Fruit fly (Drosophila melanogaster) whole organism, embryonic: ENCODE measurements around the gene numb.

Experiments used
- Aef1 ChIP-seq: fragments of 200-800 bp; sonication (Bioruptor generic); IDR thresholded peaks from 3 replicates; pipeline ENCODE4 v1.3.6; 2022; ENCODE audit warnings: missing biosample characterization, missing genetic modification characterization
- Blimp-1 ChIP-seq: fragments of 200-800 bp; sonication (Bioruptor generic); optimal IDR thresholded peaks from 3 replicates; lab custom pipeline; 2018; ENCODE audit warnings: missing biosample characterization, missing genetic modification characterization, mild to moderate bottlenecking, moderate library complexity, missing genetic modification reagents
- CG11093 ChIP-seq: fragments of 200-800 bp; sonication (Bioruptor generic); IDR thresholded peaks from 3 replicates; pipeline ENCODE4 v1.3.6; 2022; ENCODE audit warnings: missing biosample characterization, missing genetic modification characterization
- CG11456 ChIP-seq: fragments of 200-800 bp; sonication (Bioruptor generic); IDR thresholded peaks from 3 replicates; pipeline ENCODE4 v1.3.6; 2022; ENCODE audit warnings: missing biosample characterization, missing genetic modification characterization
- CG12071 ChIP-seq: fragments of 200-800 bp; sonication (Bioruptor generic); optimal IDR thresholded peaks from 3 replicates; lab custom pipeline; 2018; ENCODE audit warnings: missing biosample characterization, mild to moderate bottlenecking, missing genetic modification characterization
- CG12299 ChIP-seq: fragments of 200-800 bp; sonication (Bioruptor generic); optimal IDR thresholded peaks from 2 replicates; lab custom pipeline; 2018; ENCODE audit warnings: missing biosample characterization, mild to moderate bottlenecking, missing genetic modification characterization
- CG13123 ChIP-seq: fragments of 200-800 bp; sonication (Bioruptor generic); optimal IDR thresholded peaks from 2 replicates; lab custom pipeline; 2016; ENCODE audit warnings: missing biosample characterization, missing genetic modification characterization
- CG13287 ChIP-seq: fragments of 200-800 bp; sonication (Bioruptor generic); IDR thresholded peaks from 2 replicates; pipeline ENCODE4 v1.3.6; 2022; ENCODE audit warnings: missing biosample characterization, missing genetic modification characterization; ENCODE audit not compliant: partially characterized antibody
- CG15479 ChIP-seq: fragments of 200-800 bp; sonication (Bioruptor generic); optimal IDR thresholded peaks from 3 replicates; lab custom pipeline; 2019; ENCODE audit warnings: missing biosample characterization, mild to moderate bottlenecking, missing genetic modification characterization, moderate library complexity
- CG17361 ChIP-seq: fragments of 200-800 bp; sonication (Bioruptor generic); IDR thresholded peaks from 3 replicates; pipeline ENCODE4 v1.3.6; 2022; ENCODE audit warnings: missing biosample characterization, missing genetic modification characterization
- CG17612 ChIP-seq: fragments of 200-800 bp; sonication (Bioruptor generic); IDR thresholded peaks from 2 replicates; pipeline ENCODE4 v1.3.6; 2022; ENCODE audit warnings: missing biosample characterization, missing genetic modification characterization
- CG2202 ChIP-seq: fragments of 200-800 bp; sonication (Bioruptor generic); optimal IDR thresholded peaks from 2 replicates; lab custom pipeline; 2018; ENCODE audit warnings: missing biosample characterization, mild to moderate bottlenecking, missing genetic modification characterization
- CG4282 ChIP-seq: fragments of 200-800 bp; sonication (Bioruptor generic); optimal IDR thresholded peaks from 2 replicates; lab custom pipeline; 2016; ENCODE audit warnings: missing biosample characterization, missing genetic modification characterization
- CG4404 ChIP-seq: fragments of 200-800 bp; sonication (Bioruptor generic); IDR thresholded peaks from 2 replicates; pipeline ENCODE4 v1.3.6; 2022; ENCODE audit warnings: missing biosample characterization, missing genetic modification characterization
- CG6175 ChIP-seq: fragments of 200-800 bp; sonication (Bioruptor generic); IDR thresholded peaks from 3 replicates; pipeline ENCODE4 v1.3.6; 2022; ENCODE audit warnings: missing biosample characterization, missing genetic modification characterization
- CG6854 ChIP-seq: fragments of 200-800 bp; sonication (Bioruptor generic); optimal IDR thresholded peaks from 3 replicates; lab custom pipeline; 2017; ENCODE audit warnings: missing biosample characterization, mild to moderate bottlenecking, missing genetic modification characterization
- CG7928 ChIP-seq: fragments of 200-800 bp; sonication (Bioruptor generic); optimal IDR thresholded peaks from 2 replicates; lab custom pipeline; 2017; ENCODE audit warnings: missing biosample characterization, mild to moderate bottlenecking, missing genetic modification characterization
- CG8290 ChIP-seq, 3 experiments: fragments of 200-800 bp; sonication (Bioruptor generic); optimal IDR thresholded peaks; 2 replicates each; lab custom pipeline; 2016 to 2019; ENCODE audit warnings: missing biosample characterization in 3 of 3, missing genetic modification characterization in 3 of 3, mild to moderate bottlenecking in 2 of 3, moderate library complexity in 1 of 3
- CG8944 ChIP-seq: fragments of 200-800 bp; sonication (Bioruptor generic); optimal IDR thresholded peaks from 3 replicates; lab custom pipeline; 2016; ENCODE audit warnings: missing biosample characterization, missing genetic modification characterization
- CG9727 ChIP-seq: fragments of 200-800 bp; sonication (Bioruptor generic); optimal IDR thresholded peaks from 3 replicates; lab custom pipeline; 2017; ENCODE audit warnings: missing biosample characterization, mild to moderate bottlenecking, missing genetic modification characterization
- Dip3 ChIP-seq: fragments of 200-800 bp; sonication (Bioruptor generic); optimal IDR thresholded peaks from 3 replicates; lab custom pipeline; 2016; ENCODE audit warnings: missing biosample characterization, missing genetic modification characterization
- E2f1 ChIP-seq: fragments of 200-800 bp; sonication (Bioruptor generic); IDR thresholded peaks from 2 replicates; pipeline ENCODE4 v1.3.6; 2022; ENCODE audit warnings: missing biosample characterization, missing genetic modification characterization
- E2f2 ChIP-seq: fragments of 200-800 bp; sonication (Bioruptor generic); IDR thresholded peaks from 2 replicates; pipeline ENCODE4 v1.3.6; 2022; ENCODE audit warnings: missing biosample characterization, missing genetic modification characterization
- Ets65A ChIP-seq: fragments of 200-800 bp; sonication (Bioruptor generic); peaks from one replicate; lab custom pipeline; 2016; ENCODE audit warnings: missing biosample characterization, missing genetic modification characterization
- HmgD ChIP-seq: fragments of 200-800 bp; sonication (Bioruptor generic); optimal IDR thresholded peaks from 3 replicates; lab custom pipeline; 2016; ENCODE audit warnings: missing biosample characterization, missing genetic modification characterization
- NK7.1 ChIP-seq: fragments of 200-800 bp; sonication (Bioruptor generic); optimal IDR thresholded peaks from 3 replicates; lab custom pipeline; 2016; ENCODE audit warnings: missing biosample characterization, missing genetic modification characterization
- Oli ChIP-seq: fragments of 200-800 bp; sonication (Bioruptor generic); optimal IDR thresholded peaks from 2 replicates; lab custom pipeline; 2018; ENCODE audit warnings: missing biosample characterization, mild to moderate bottlenecking, missing genetic modification characterization, moderate library complexity
- Pdp1 ChIP-seq, 2 experiments: fragments of 200-800 bp; sonication (Bioruptor generic); optimal IDR thresholded peaks; 3 replicates each; lab custom pipeline; 2016; ENCODE audit warnings: missing biosample characterization in 2 of 2, missing genetic modification characterization in 2 of 2, mild to moderate bottlenecking in 1 of 2, moderate library complexity in 1 of 2
- Poxn ChIP-seq: fragments of 200-800 bp; sonication (Bioruptor generic); IDR thresholded peaks from 2 replicates; pipeline ENCODE4 v1.3.6; 2022; ENCODE audit warnings: missing biosample characterization, missing genetic modification characterization
- bab2 ChIP-seq: fragments of 200-800 bp; sonication (Bioruptor generic); optimal IDR thresholded peaks from 2 replicates; lab custom pipeline; 2016; ENCODE audit warnings: missing biosample characterization, missing genetic modification characterization
- chif ChIP-seq, 2 experiments: fragments of 200-800 bp; sonication (Bioruptor generic); optimal IDR thresholded peaks; 3 replicates each; lab custom pipeline; 2016; ENCODE audit warnings: missing biosample characterization in 2 of 2, missing genetic modification characterization in 2 of 2
- croc ChIP-seq: fragments of 200-800 bp; sonication (Bioruptor generic); conservative IDR thresholded peaks from 3 replicates; pipeline ENCODE4 v1.3.6; 2022; ENCODE audit warnings: missing biosample characterization, missing genetic modification characterization
- da ChIP-seq: fragments of 200-800 bp; sonication (Bioruptor generic); optimal IDR thresholded peaks from 2 replicates; lab custom pipeline; 2016; ENCODE audit warnings: missing biosample characterization, missing genetic modification characterization
- dati ChIP-seq: fragments of 200-800 bp; sonication (Bioruptor generic); IDR thresholded peaks from 2 replicates; pipeline ENCODE4 v1.3.6; 2022; ENCODE audit warnings: missing biosample characterization, missing genetic modification characterization
- disco-r ChIP-seq: fragments of 200-800 bp; sonication (Bioruptor generic); optimal IDR thresholded peaks from 2 replicates; lab custom pipeline; 2016; ENCODE audit warnings: missing biosample characterization, missing genetic modification characterization
- dysf ChIP-seq: fragments of 200-800 bp; sonication (Bioruptor generic); IDR thresholded peaks from 3 replicates; pipeline ENCODE4 v1.3.6; 2022; ENCODE audit warnings: missing biosample characterization, missing genetic modification characterization
- ham ChIP-seq: fragments of 200-800 bp; sonication (Bioruptor generic); IDR thresholded peaks from 2 replicates; pipeline ENCODE4 v1.3.6; 2022; ENCODE audit warnings: missing biosample characterization, missing genetic modification characterization
- mirr ChIP-seq: fragments of 200-800 bp; sonication (Bioruptor generic); optimal IDR thresholded peaks from 3 replicates; lab custom pipeline; 2018; ENCODE audit warnings: missing biosample characterization, mild to moderate bottlenecking, missing genetic modification characterization
- pho ChIP-seq: fragments of 200-800 bp; sonication (Bioruptor generic); optimal IDR thresholded peaks from 2 replicates; lab custom pipeline; 2016; ENCODE audit warnings: missing biosample characterization, missing genetic modification characterization
- pnt ChIP-seq: fragments of 200-800 bp; sonication (Bioruptor generic); optimal IDR thresholded peaks from 3 replicates; lab custom pipeline; 2016; ENCODE audit warnings: missing biosample characterization, missing genetic modification characterization
- pros ChIP-seq: fragments of 200-800 bp; sonication (Bioruptor generic); optimal IDR thresholded peaks from 3 replicates; lab custom pipeline; 2019; ENCODE audit warnings: missing biosample characterization, mild to moderate bottlenecking, missing genetic modification characterization, moderate library complexity
- salm ChIP-seq: fragments of 200-800 bp; sonication (Bioruptor generic); optimal IDR thresholded peaks from 2 replicates; lab custom pipeline; 2018; ENCODE audit warnings: missing biosample characterization, mild to moderate bottlenecking, missing genetic modification characterization
- sens ChIP-seq: fragments of 200-800 bp; sonication (Bioruptor generic); peaks from one replicate; lab custom pipeline; 2016; ENCODE audit warnings: missing biosample characterization, missing genetic modification characterization
- sim ChIP-seq: fragments of 200-800 bp; sonication (Bioruptor generic); IDR thresholded peaks from 2 replicates; pipeline ENCODE4 v1.3.6; 2022; ENCODE audit warnings: missing biosample characterization, missing genetic modification characterization
- so ChIP-seq: fragments of 200-800 bp; sonication (Bioruptor generic); IDR thresholded peaks from 3 replicates; pipeline ENCODE4 v1.3.6; 2022; ENCODE audit warnings: missing biosample characterization, missing genetic modification characterization
- tna ChIP-seq: fragments of 200-800 bp; sonication (Bioruptor generic); IDR thresholded peaks from 2 replicates; pipeline ENCODE4 v1.3.6; 2022; ENCODE audit warnings: missing biosample characterization, missing genetic modification characterization; ENCODE audit not compliant: partially characterized antibody
- trem ChIP-seq: fragments of 200-800 bp; optimal IDR thresholded peaks from 3 replicates; lab custom pipeline; 2019; ENCODE audit warnings: missing biosample characterization, mild to moderate bottlenecking, missing genetic modification characterization, moderate library complexity
- wdn ChIP-seq: fragments of 200-800 bp; sonication (Bioruptor generic); IDR thresholded peaks from 2 replicates; pipeline ENCODE4 v1.3.6; 2022; ENCODE audit warnings: missing biosample characterization, missing genetic modification characterization
- wor ChIP-seq: fragments of 200-800 bp; sonication (Bioruptor generic); IDR thresholded peaks from 2 replicates; pipeline ENCODE4 v1.3.6; 2022; ENCODE audit warnings: missing biosample characterization, missing genetic modification characterization

numb gene

dm6 chr2L:9448322-9449256 lies 11.3 kb downstream of the numb start (continued):
- TF ChIP-seq croc (GFP tag; lab: Robert Waterston, UW): no peak
- TF ChIP-seq CG17361 (GFP tag; lab: Robert Waterston, UW): no peak
- peak; percentile 37 for TF ChIP-seq CG8944 (GFP tag; lab: Kevin White, UChicago)
- TF ChIP-seq CG4404 (GFP tag; lab: Robert Waterston, UW): no peak
- TF ChIP-seq sens (GFP tag; lab: Kevin White, UChicago): peak; percentile 89
- TF ChIP-seq Oli (tag; lab: Kevin White, UChicago): peak; percentile 35
- no peak for TF ChIP-seq trem (tag; lab: Kevin White, UChicago)
- TF ChIP-seq CG11456 (GFP tag; lab: Robert Waterston, UW): peak; percentile 7; the same call in 1 of the 3 replicates
- no peak for TF ChIP-seq disco-r (GFP tag; lab: Kevin White, UChicago)
- no peak for TF ChIP-seq Aef1 (GFP tag; lab: Robert Waterston, UW)
- peak; percentile 93 for TF ChIP-seq Ets65A (GFP tag; lab: Kevin White, UChicago)
- TF ChIP-seq salm: no peak
- no peak for TF ChIP-seq Dip3
- TF ChIP-seq CG6854 (GFP tag; lab: Kevin White, UChicago): no peak
- peak; percentile 16 for TF ChIP-seq pnt
- no peak for TF ChIP-seq CG6175 (GFP tag; lab: Robert Waterston, UW)
- TF ChIP-seq CG13123: no peak
- no peak for TF ChIP-seq CG11093
- TF ChIP-seq CG9727 (GFP tag; lab: Kevin White, UChicago): peak; percentile 45
- 0 out of 2 replicates have a peak, but pooled peaks have one; percentile 22 for TF ChIP-seq CG13287 (GFP tag; lab: Robert Waterston, UW)
- no peak for TF ChIP-seq ham (GFP tag; lab: Robert Waterston, UW)
- no peak for TF ChIP-seq so
- no peak for TF ChIP-seq pho (GFP tag; lab: Kevin White, UChicago)
- TF ChIP-seq dysf (GFP tag; lab: Robert Waterston, UW): no peak
- no peak for TF ChIP-seq wor
- no peak for TF ChIP-seq HmgD
- no peak for TF ChIP-seq CG2202 (tag; lab: Kevin White, UChicago)
- no peak for TF ChIP-seq da (GFP tag; lab: Kevin White, UChicago)
- no peak for TF ChIP-seq NK7.1 (GFP tag; lab: Kevin White, UChicago)
- TF ChIP-seq E2f2 (GFP tag; lab: Robert Waterston, UW): 0 out of 2 replicates have a peak, but pooled peaks have one; percentile 1
- TF ChIP-seq Pdp1 (GFP tag; optimal IDR thresholded peaks at IDR 0.05; lab: Kevin White, UChicago): peak in 1 of 2 experiments; percentile 60
- no peak for TF ChIP-seq tna (GFP tag; lab: Robert Waterston, UW)
- no peak for TF ChIP-seq Poxn (GFP tag; lab: Robert Waterston, UW)
- TF ChIP-seq CG17612 (GFP tag; lab: Robert Waterston, UW): 0 out of 2 replicates have a peak, but pooled peaks have one; percentile 5
- TF ChIP-seq CG15479 (GFP tag; lab: Kevin White, UChicago): no peak
- 0 out of 2 replicates have a peak, but pooled peaks have one; percentile 9 for TF ChIP-seq wdn (GFP tag; lab: Robert Waterston, UW)
- peak; percentile 78 for TF ChIP-seq pros (GFP tag; lab: Kevin White, UChicago)
- no peak for TF ChIP-seq CG7928 (GFP tag; lab: Kevin White, UChicago)
- no peak for TF ChIP-seq E2f1
- TF ChIP-seq CG12071 (GFP tag; lab: Kevin White, UChicago): no peak
- TF ChIP-seq CG4282 (GFP tag; lab: Kevin White, UChicago): no peak
- TF ChIP-seq Blimp-1 (GFP tag; lab: Kevin White, UChicago): no peak
- no peak for TF ChIP-seq CG8290 (GFP tag; optimal IDR thresholded peaks at IDR 0.05; lab: Kevin White, UChicago)
- peak in 1 of 2 experiments; percentile 27 for TF ChIP-seq CG8290 (tag; optimal IDR thresholded peaks at IDR 0.05; lab: Kevin White, UChicago)
- TF ChIP-seq CG12299 (tag; lab: Kevin White, UChicago): no peak
- TF ChIP-seq bab2: no peak
- TF ChIP-seq mirr: peak; percentile 76
- 0 out of 2 replicates have a peak, but pooled peaks have one; percentile 17 for TF ChIP-seq dati
- TF ChIP-seq sim (GFP tag; lab: Robert Waterston, UW): no peak
- TF ChIP-seq chif (GFP tag; optimal IDR thresholded peaks at IDR 0.05; lab: Kevin White, UChicago): peak in 1 of 2 experiments; percentile 42
